Worm (Caenorhabditis elegans) whole organism, L2 larva: ENCODE data around the gene unk-1.

Experiments
- C34F6.9 ChIP-seq: fragments of 150-350 bp; optimal IDR thresholded peaks from 2 replicates; lab custom pipeline; 2014; ENCODE audit warnings: missing biosample characterization, missing genetic modification characterization
- F13H6.1 ChIP-seq: sonication (generic microtip); optimal IDR thresholded peaks from 2 replicates; lab custom pipeline; 2016; ENCODE audit warnings: missing genetic modification characterization, missing compliant biosample characterization
- R02D3.7 ChIP-seq: fragments of 150-350 bp; optimal IDR thresholded peaks from 2 replicates; lab custom pipeline; 2014; ENCODE audit warnings: missing biosample characterization, missing genetic modification characterization
- Y55F3AM.14 ChIP-seq: fragments of 200-800 bp; sonication (Bioruptor generic); optimal IDR thresholded peaks from 2 replicates; lab custom pipeline; 2018; ENCODE audit warnings: mild to moderate bottlenecking, missing genetic modification characterization, missing compliant biosample characterization
- ZK546.5 ChIP-seq: sonication (generic microtip); optimal IDR thresholded peaks from 2 replicates; lab custom pipeline; 2017; ENCODE audit warnings: missing biosample characterization, missing genetic modification characterization
- aly-2 ChIP-seq: fragments of 150-350 bp; optimal IDR thresholded peaks from 2 replicates; lab custom pipeline; 2014; ENCODE audit warnings: missing biosample characterization, missing genetic modification characterization
- ama-1 ChIP-seq: fragments of 150-350 bp; optimal IDR thresholded peaks from 2 replicates; lab custom pipeline; 2018; ENCODE audit warnings: inconsistent platforms
- blmp-1 ChIP-seq: sonication (generic microtip); optimal IDR thresholded peaks from 2 replicates; lab custom pipeline; 2017; ENCODE audit warnings: missing genetic modification characterization, mild to moderate bottlenecking, missing compliant biosample characterization, antibody characterized with exemption, moderate library complexity; ENCODE audit not compliant: insufficient read depth
- ceh-16 ChIP-seq: fragments of 150-350 bp; optimal IDR thresholded peaks from 2 replicates; lab custom pipeline; 2014; ENCODE audit warnings: missing biosample characterization, missing genetic modification characterization
- ceh-82 ChIP-seq: fragments of 150-350 bp; optimal IDR thresholded peaks from 2 replicates; lab custom pipeline; 2014; ENCODE audit warnings: missing biosample characterization, missing genetic modification characterization
- crh-2 ChIP-seq: sonication (generic microtip); optimal IDR thresholded peaks from 2 replicates; lab custom pipeline; 2017; ENCODE audit warnings: missing biosample characterization, missing genetic modification characterization
- dmd-4 ChIP-seq: sonication (generic microtip); optimal IDR thresholded peaks from 2 replicates; lab custom pipeline; 2017; ENCODE audit warnings: missing biosample characterization, missing genetic modification characterization
- egl-27 ChIP-seq: sonication (generic microtip); optimal IDR thresholded peaks from 3 replicates; lab custom pipeline; 2017; ENCODE audit warnings: missing biosample characterization, missing genetic modification reagents, missing genetic modification characterization
- elt-1 ChIP-seq: fragments of 150-350 bp; optimal IDR thresholded peaks from 2 replicates; lab custom pipeline; 2014; ENCODE audit warnings: missing biosample characterization, missing genetic modification characterization
- elt-3 ChIP-seq: sonication (generic microtip); optimal IDR thresholded peaks from 2 replicates; lab custom pipeline; 2017; ENCODE audit warnings: missing biosample characterization, missing genetic modification characterization
- fos-1 ChIP-seq: fragments of 150-350 bp; optimal IDR thresholded peaks from 2 replicates; lab custom pipeline; 2014; ENCODE audit warnings: missing biosample characterization, missing genetic modification characterization
- gmeb-1 ChIP-seq: fragments of 150-350 bp; optimal IDR thresholded peaks from 2 replicates; lab custom pipeline; 2014; ENCODE audit warnings: missing biosample characterization, missing genetic modification characterization
- lin-11 ChIP-seq: fragments of 150-350 bp; sonication (generic microtip); optimal IDR thresholded peaks from 2 replicates; lab custom pipeline; 2014; ENCODE audit warnings: missing biosample characterization, missing genetic modification characterization, inconsistent platforms, mixed read lengths
- lin-13 ChIP-seq: fragments of 150-350 bp; optimal IDR thresholded peaks from 2 replicates; lab custom pipeline; 2014; ENCODE audit warnings: missing biosample characterization, missing genetic modification reagents, missing genetic modification characterization
- lin-39 ChIP-seq: fragments of 150-350 bp; optimal IDR thresholded peaks from 2 replicates; lab custom pipeline; 2014; ENCODE audit warnings: missing biosample characterization, missing genetic modification reagents, missing genetic modification characterization
- lsy-2 ChIP-seq, 2 experiments: fragments of 150-350 bp in 1 of 2; sonication (generic microtip) in 1 of 2; optimal IDR thresholded peaks; 2 replicates each; lab custom pipeline; 2014 to 2017; ENCODE audit warnings: missing biosample characterization in 2 of 2, missing genetic modification characterization in 2 of 2
- mab-5 ChIP-seq: fragments of 150-350 bp; optimal IDR thresholded peaks from 2 replicates; lab custom pipeline; 2014; ENCODE audit warnings: missing biosample characterization, missing genetic modification characterization
- mbf-1 ChIP-seq: sonication (generic microtip); optimal IDR thresholded peaks from 2 replicates; lab custom pipeline; 2017; ENCODE audit warnings: missing biosample characterization, missing genetic modification characterization
- nhr-10 ChIP-seq: sonication (generic microtip); optimal IDR thresholded peaks from 2 replicates; lab custom pipeline; 2017; ENCODE audit warnings: missing biosample characterization, missing genetic modification characterization
- nhr-11 ChIP-seq: fragments of 150-350 bp; optimal IDR thresholded peaks from 2 replicates; lab custom pipeline; 2014; ENCODE audit warnings: missing biosample characterization, missing genetic modification characterization
- nhr-12 ChIP-seq: fragments of 150-350 bp; optimal IDR thresholded peaks from 2 replicates; lab custom pipeline; 2014; ENCODE audit warnings: missing biosample characterization, missing genetic modification characterization
- nhr-129 ChIP-seq: fragments of 150-350 bp; optimal IDR thresholded peaks from 2 replicates; lab custom pipeline; 2014; ENCODE audit warnings: missing biosample characterization, missing genetic modification characterization
- nhr-21 ChIP-seq: fragments of 150-350 bp; optimal IDR thresholded peaks from 2 replicates; lab custom pipeline; 2014; ENCODE audit warnings: missing biosample characterization, missing genetic modification characterization
- nhr-23 ChIP-seq: fragments of 150-350 bp; optimal IDR thresholded peaks from 2 replicates; lab custom pipeline; 2014; ENCODE audit warnings: missing biosample characterization, missing genetic modification reagents, missing genetic modification characterization
- nhr-237 ChIP-seq: fragments of 150-350 bp; optimal IDR thresholded peaks from 2 replicates; lab custom pipeline; 2014; ENCODE audit warnings: missing biosample characterization, missing genetic modification characterization
- nhr-25 ChIP-seq: fragments of 150-350 bp; sonication (generic microtip); optimal IDR thresholded peaks from 3 replicates; lab custom pipeline; 2014; ENCODE audit warnings: missing biosample characterization, missing genetic modification characterization
- nhr-6 ChIP-seq: fragments of 150-350 bp; optimal IDR thresholded peaks from 2 replicates; lab custom pipeline; 2014; ENCODE audit warnings: missing biosample characterization, missing genetic modification characterization
- nhr-77 ChIP-seq: fragments of 150-350 bp; optimal IDR thresholded peaks from 2 replicates; lab custom pipeline; 2014; ENCODE audit warnings: missing biosample characterization, missing genetic modification characterization
- peb-1 ChIP-seq: fragments of 150-350 bp; optimal IDR thresholded peaks from 2 replicates; lab custom pipeline; 2014; ENCODE audit warnings: missing biosample characterization, missing genetic modification characterization
- sem-4 ChIP-seq: fragments of 150-350 bp; optimal IDR thresholded peaks from 2 replicates; lab custom pipeline; 2014; ENCODE audit warnings: missing biosample characterization, missing genetic modification reagents, missing genetic modification characterization
- skn-1 ChIP-seq: sonication (generic microtip); optimal IDR thresholded peaks from 2 replicates; lab custom pipeline; 2017; ENCODE audit warnings: missing biosample characterization, missing genetic modification characterization
- sma-3 ChIP-seq: sonication (generic microtip); optimal IDR thresholded peaks from 2 replicates; lab custom pipeline; 2016; ENCODE audit warnings: missing genetic modification reagents, missing genetic modification characterization, missing compliant biosample characterization
- sma-9 ChIP-seq, 2 experiments: fragments of 150-350 bp in 1 of 2; sonication (generic microtip) in 1 of 2; optimal IDR thresholded peaks; 2 replicates each; lab custom pipeline; 2014 to 2016; ENCODE audit warnings: missing genetic modification characterization in 2 of 2, mild to moderate bottlenecking in 1 of 2, missing biosample characterization in 1 of 2, missing compliant biosample characterization in 1 of 2, missing genetic modification reagents in 1 of 2, moderate library complexity in 1 of 2
- snpc-4 ChIP-seq: fragments of 150-350 bp; optimal IDR thresholded peaks from 2 replicates; lab custom pipeline; 2014; ENCODE audit warnings: missing biosample characterization, missing genetic modification characterization
- unc-39 ChIP-seq: fragments of 150-350 bp; optimal IDR thresholded peaks from 2 replicates; lab custom pipeline; 2014; ENCODE audit warnings: missing biosample characterization, missing genetic modification characterization
- unc-55 ChIP-seq: fragments of 150-350 bp; sonication (generic microtip); optimal IDR thresholded peaks from 3 replicates; lab custom pipeline; 2014; ENCODE audit warnings: missing biosample characterization, missing genetic modification reagents, missing genetic modification characterization
- unc-62 ChIP-seq: fragments of 150-350 bp; optimal IDR thresholded peaks from 2 replicates; lab custom pipeline; 2014; ENCODE audit warnings: missing biosample characterization, missing genetic modification reagents, missing genetic modification characterization
- zag-1 ChIP-seq: fragments of 150-350 bp; optimal IDR thresholded peaks from 2 replicates; lab custom pipeline; 2014; ENCODE audit warnings: missing biosample characterization, missing genetic modification characterization
- ztf-1 ChIP-seq: fragments of 200-800 bp; sonication (Bioruptor generic); conservative IDR thresholded peaks from 2 replicates; pipeline ENCODE4 v1.3.6; 2022; ENCODE audit warnings: missing genetic modification characterization, missing compliant biosample characterization
- ztf-11 ChIP-seq: sonication (generic microtip); optimal IDR thresholded peaks from 2 replicates; lab custom pipeline; 2017; ENCODE audit warnings: missing biosample characterization, missing genetic modification characterization
- ztf-4 ChIP-seq: fragments of 150-350 bp; optimal IDR thresholded peaks from 2 replicates; lab custom pipeline; 2014; ENCODE audit warnings: missing biosample characterization, missing genetic modification characterization

Gene unk-1

DNA sequence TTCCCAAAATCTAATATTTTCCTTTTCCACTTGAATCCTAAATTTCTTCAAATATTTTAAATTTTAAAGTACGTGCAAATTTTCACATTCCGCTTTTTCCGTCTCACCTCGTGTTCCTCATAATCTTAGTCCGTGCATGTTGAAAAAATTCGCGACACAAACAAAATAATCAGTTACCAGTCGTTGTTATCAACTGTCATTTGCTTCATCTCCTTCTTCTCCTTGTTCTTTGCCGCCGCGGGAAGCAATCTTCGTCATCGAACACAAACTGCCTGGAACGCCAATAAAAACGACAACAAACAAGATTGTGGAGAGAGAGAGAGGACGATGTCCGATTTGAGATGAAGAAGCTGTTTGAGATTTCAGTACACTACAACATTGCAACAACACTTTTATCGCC, 3.0 kb downstream of the unk-1 start, which contains the start of gene C34D10.5:
C34D10.5 (plus strand) TSS at position 269 of the 400 bp plus-strand sequence.
- TF ChIP-seq F13H6.1 (tag; lab: Kevin White, UChicago) = no peak
- TF ChIP-seq zag-1 (tag; lab: Kevin White, UChicago) = no peak
- TF ChIP-seq nhr-23 (tag; lab: Kevin White, UChicago) = no peak
- TF ChIP-seq sem-4 (tag; lab: Kevin White, UChicago) = no peak
- TF ChIP-seq sma-3 (GFP tag; lab: Kevin White, UChicago) = peak; percentile 3
- no peak for TF ChIP-seq mab-5 (tag; lab: Kevin White, UChicago)

DNA sequence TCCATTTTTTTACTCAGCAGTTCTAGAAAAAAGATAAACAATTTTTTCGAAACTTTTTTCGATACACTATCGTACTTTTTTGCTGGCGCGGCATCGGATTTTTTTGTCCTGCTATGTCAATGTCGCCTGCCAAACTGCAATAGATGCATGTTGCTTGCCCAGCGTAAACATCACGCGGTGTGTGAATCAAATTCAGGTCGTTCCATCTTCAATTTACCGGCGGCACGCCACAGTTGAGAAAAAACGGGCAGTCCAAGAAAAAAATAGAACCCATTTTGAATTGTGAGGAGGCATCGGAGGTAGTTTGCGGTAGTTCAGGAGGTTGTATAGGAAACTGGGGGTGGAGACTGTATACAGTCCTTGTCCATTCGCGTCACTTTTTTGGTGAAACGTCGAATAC, 3.7 kb downstream of the unk-1 start:
- no peak for TF ChIP-seq lin-13 (GFP tag; lab: Kevin White, UChicago)
- no peak for TF ChIP-seq crh-2 (tag; lab: Kevin White, UChicago)
- TF ChIP-seq nhr-25 (tag; lab: Kevin White, UChicago) = peak; percentile 58
- TF ChIP-seq unc-39 (tag; lab: Kevin White, UChicago) = no peak
- TF ChIP-seq egl-27 (tag; lab: Kevin White, UChicago) = no peak
- TF ChIP-seq nhr-77 (tag; lab: Kevin White, UChicago) = no peak
- peak; percentile 74 for TF ChIP-seq ama-1 (lab: Kevin White, UChicago)
- peak; percentile 0 for TF ChIP-seq sma-3 (GFP tag; lab: Kevin White, UChicago)
- TF ChIP-seq unc-55 = no peak
- TF ChIP-seq mbf-1 (tag; lab: Kevin White, UChicago) = no peak
- peak; percentile 85 for TF ChIP-seq nhr-129 (tag; lab: Kevin White, UChicago)
- TF ChIP-seq F13H6.1 (tag; lab: Kevin White, UChicago) = peak; percentile 24
- peak in 1 of 2 experiments; percentile 1 for TF ChIP-seq lsy-2 (tag; optimal IDR thresholded peaks at IDR 0.05; lab: Kevin White, UChicago)
- no peak for TF ChIP-seq skn-1 (tag; lab: Kevin White, UChicago)
- TF ChIP-seq nhr-10 (tag; lab: Kevin White, UChicago) = no peak
- TF ChIP-seq lin-11 = no peak
- peak; percentile 2 for TF ChIP-seq gmeb-1 (tag; lab: Kevin White, UChicago)
- TF ChIP-seq sma-9 (GFP tag; optimal IDR thresholded peaks at IDR 0.05; lab: Kevin White, UChicago) = peak; percentile 67
- no peak for TF ChIP-seq sma-9 (tag; optimal IDR thresholded peaks at IDR 0.05; lab: Kevin White, UChicago)

DNA sequence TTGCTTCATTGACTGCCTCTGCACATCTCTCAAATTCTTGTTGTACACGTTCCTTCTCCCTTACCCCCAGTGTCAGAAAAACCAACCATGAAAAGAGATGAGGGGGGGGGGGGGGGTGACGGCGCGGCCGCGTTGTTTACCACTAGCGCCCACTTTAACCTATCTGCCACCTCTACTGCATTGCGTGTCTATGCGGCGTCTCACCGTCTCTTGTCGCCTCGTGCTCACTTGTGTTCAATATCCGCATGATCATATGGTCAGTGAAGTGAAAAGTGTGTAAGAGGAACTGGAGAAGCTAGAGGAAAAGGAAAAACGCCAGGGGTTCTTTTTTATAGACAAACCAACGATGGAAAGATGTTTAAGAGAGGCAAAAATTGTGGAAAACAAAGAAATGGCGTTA, 4.9 kb downstream of the unk-1 start:
- TF ChIP-seq sem-4 (tag; lab: Kevin White, UChicago) (peak; percentile 81), dmd-4 (tag; lab: Kevin White, UChicago) (no peak), nhr-237 (tag; lab: Kevin White, UChicago) (no peak), lsy-2 (tag; optimal IDR thresholded peaks at IDR 0.05; lab: Kevin White, UChicago) (peak; percentile 48 to 73), ama-1 (lab: Kevin White, UChicago) (peak; percentile 87), ceh-16 (tag; lab: Kevin White, UChicago) (peak; percentile 56), sma-3 (GFP tag; lab: Kevin White, UChicago) (peak; percentile 70), F13H6.1 (tag; lab: Kevin White, UChicago) (peak; percentile 95), skn-1 (tag; lab: Kevin White, UChicago) (no peak), unc-39 (tag; lab: Kevin White, UChicago) (no peak), gmeb-1 (tag; lab: Kevin White, UChicago) (peak; percentile 47), ceh-82 (tag; lab: Kevin White, UChicago) (no peak), nhr-25 (tag; lab: Kevin White, UChicago) (peak; percentile 87), ztf-1 (no peak), C34F6.9 (tag; lab: Kevin White, UChicago) (peak; percentile 83), nhr-11 (tag; lab: Kevin White, UChicago) (no peak), elt-1 (tag; lab: Kevin White, UChicago) (no peak), elt-3 (tag; lab: Kevin White, UChicago) (no peak), ztf-11 (no peak), mbf-1 (tag; lab: Kevin White, UChicago) (no peak), nhr-12 (no peak), mab-5 (tag; lab: Kevin White, UChicago) (peak; percentile 4), nhr-10 (tag; lab: Kevin White, UChicago) (no peak), nhr-23 (tag; lab: Kevin White, UChicago) (no peak), nhr-77 (tag; lab: Kevin White, UChicago) (no peak), R02D3.7 (tag; lab: Kevin White, UChicago) (no peak), unc-62 (GFP tag; lab: Kevin White, UChicago) (no peak), egl-27 (tag; lab: Kevin White, UChicago) (peak; percentile 72), unc-55 (peak; percentile 76), nhr-129 (tag; lab: Kevin White, UChicago) (peak; percentile 93), nhr-21 (peak; percentile 85), blmp-1 (tag; lab: Kevin White, UChicago) (peak; percentile 66), aly-2 (tag; lab: Kevin White, UChicago) (no peak), fos-1 (tag; lab: Kevin White, UChicago) (peak; percentile 81), peb-1 (tag; lab: Kevin White, UChicago) (no peak), ztf-4 (tag; lab: Kevin White, UChicago) (peak; percentile 49), lin-39 (no peak), zag-1 (tag; lab: Kevin White, UChicago) (peak; percentile 62), snpc-4 (tag; lab: Kevin White, UChicago) (peak; percentile 56), nhr-6 (tag; lab: Kevin White, UChicago) (peak; percentile 41), ZK546.5 (no peak), Y55F3AM.14 (GFP tag; lab: Kevin White, UChicago) (peak; percentile 92), lin-13 (GFP tag; lab: Kevin White, UChicago) (peak; percentile 43)
